Fruit fly (Drosophila melanogaster): ENCODE results near the gene ND-13B.

DNA sequence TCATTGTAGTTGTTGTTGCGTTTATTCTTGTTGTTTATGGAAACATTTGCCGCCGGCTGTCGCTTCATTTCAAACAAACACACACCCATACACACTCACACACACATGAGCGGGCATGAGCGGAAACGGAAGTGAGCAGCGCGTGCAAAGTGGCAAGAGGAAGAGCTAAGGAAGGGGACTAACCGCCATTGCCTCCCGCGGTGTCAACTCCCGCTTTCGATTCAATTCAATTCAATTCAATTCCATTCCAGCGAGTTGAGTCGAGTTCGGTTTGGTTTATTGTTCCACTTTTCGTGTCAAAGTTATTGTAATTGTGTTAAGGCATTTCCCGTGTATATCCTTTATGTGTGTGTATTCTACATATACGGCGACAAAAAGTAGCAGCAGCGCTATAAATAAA lies 40.7 kb upstream of the ND-13B start:
- TF ChIP-seq zen2 (GFP tag; IDR thresholded peaks at IDR 0.05; ENCODE audit: partially characterized antibody) (no peak), gce (GFP tag; IDR thresholded peaks at IDR 0.05) (peak; percentile 66; the same call in 1 of the 3 replicates), sd (tag; optimal IDR thresholded peaks at IDR 0.05) (no peak), oc (tag; optimal IDR thresholded peaks at IDR 0.05) (no peak), Antp (GFP tag; optimal IDR thresholded peaks at IDR 0.05) (no peak), Nf-YA (GFP tag; IDR thresholded peaks at IDR 0.05) (no peak), CG11696 (GFP tag; IDR thresholded peaks at IDR 0.05) (no peak), yki (optimal IDR thresholded peaks at IDR 0.05) (no peak)
